Worm (Caenorhabditis elegans) whole organism, midembryonic: ENCODE results near the gene swt-4.

Source experiments
- med-1 ChIP-seq: sonication (generic microtip); optimal IDR thresholded peaks from 2 replicates; lab custom pipeline; 2017; ENCODE audit warnings: missing genetic modification characterization, mild to moderate bottlenecking, missing compliant biosample characterization, antibody characterized with exemption, missing genetic modification reagents; ENCODE audit not compliant: insufficient read depth
- ref-1 ChIP-seq: fragments of 200-800 bp; sonication (Bioruptor generic); conservative IDR thresholded peaks from 2 replicates; pipeline ENCODE4 v1.3.6; 2022; ENCODE audit warnings: missing genetic modification reagents, missing genetic modification characterization, missing compliant biosample characterization
- tab-1 ChIP-seq: fragments of 200-800 bp; sonication (Bioruptor generic); IDR thresholded peaks from 2 replicates; pipeline ENCODE4 v1.3.6; 2022; ENCODE audit warnings: missing genetic modification characterization, missing compliant biosample characterization
- ztf-23 ChIP-seq: fragments of 200-800 bp; sonication (Bioruptor generic); IDR thresholded peaks from 2 replicates; pipeline ENCODE4 v1.3.6; 2022; ENCODE audit warnings: missing genetic modification reagents, missing genetic modification characterization, missing compliant biosample characterization

ce11 chrIII:10596387-10596786 lies 32.6 kb downstream of the swt-4 start, which contains the start of gene Y39A1A.3:
- TF ChIP-seq ztf-23 (GFP tag; lab: Robert Waterston, UW) (no peak), ref-1 (GFP tag; lab: Robert Waterston, UW) (no peak), tab-1 (GFP tag; lab: Robert Waterston, UW) (no peak), med-1 (GFP tag; lab: Kevin White, UChicago) (no peak)
